Fruit fly (Drosophila melanogaster) Kc167 (cell line): ENCODE data around the gene tral.

ENCODE experiments used
- insv ChIP-seq: fragments of >200 bp; optimal IDR thresholded peaks from 3 replicates; lab custom pipeline; 2018; ENCODE audit warnings: missing external identifiers
- psq ChIP-seq: fragments of >200 bp; optimal IDR thresholded peaks from 2 replicates; lab custom pipeline; 2017; ENCODE audit warnings: missing external identifiers
- ttk ChIP-seq: sonication (Bioruptor generic); optimal IDR thresholded peaks from 2 replicates; lab custom pipeline; 2017; ENCODE audit warnings: missing external identifiers

dm6 chr3L:12519315-12519714 lies 4.5 kb downstream of the tral start:
- TF ChIP-seq insv (lab: Kevin White, UChicago) (no peak), psq (no peak), ttk (no peak)
